Worm (Caenorhabditis elegans) whole organism, early embryonic: ENCODE data around the gene F52H2.15.

ENCODE experiments used
- B0310.2 ChIP-seq: sonication (generic microtip); optimal IDR thresholded peaks from 2 replicates; lab custom pipeline; 2016; ENCODE audit warnings: mild to moderate bottlenecking, missing genetic modification characterization, missing compliant biosample characterization
- F13C5.2 ChIP-seq: sonication (generic microtip); optimal IDR thresholded peaks from 2 replicates; lab custom pipeline; 2017; ENCODE audit warnings: mild to moderate bottlenecking, missing genetic modification characterization, inconsistent platforms, missing compliant biosample characterization
- ama-1 ChIP-seq: fragments of 150-350 bp; optimal IDR thresholded peaks from 2 replicates; lab custom pipeline; 2014
- ceh-36 ChIP-seq: sonication (generic microtip); optimal IDR thresholded peaks from 2 replicates; lab custom pipeline; 2016; ENCODE audit warnings: missing genetic modification characterization, inconsistent platforms, missing compliant biosample characterization
- ets-7 ChIP-seq: sonication (generic microtip); optimal IDR thresholded peaks from 2 replicates; lab custom pipeline; 2016; ENCODE audit warnings: missing genotype, missing genetic modification characterization, missing compliant biosample characterization
- flt-1 ChIP-seq: fragments of 200-800 bp; sonication (Bioruptor generic); IDR thresholded peaks from 2 replicates; pipeline ENCODE4 v1.3.6; 2022; ENCODE audit warnings: missing genetic modification characterization, missing compliant biosample characterization
- hmbx-1 ChIP-seq: sonication (generic microtip); optimal IDR thresholded peaks from 2 replicates; lab custom pipeline; 2016; ENCODE audit warnings: mild to moderate bottlenecking, missing genetic modification characterization, missing compliant biosample characterization
- hmg-4 ChIP-seq: fragments of 200-800 bp; sonication (Bioruptor generic); optimal IDR thresholded peaks from 2 replicates; lab custom pipeline; 2018; ENCODE audit warnings: mild to moderate bottlenecking, missing genetic modification characterization, missing compliant biosample characterization
- hnd-1 ChIP-seq: sonication (generic microtip); optimal IDR thresholded peaks from 2 replicates; lab custom pipeline; 2016; ENCODE audit warnings: missing genetic modification characterization, missing compliant biosample characterization
- scrt-1 ChIP-seq: fragments of 200-800 bp; sonication (Bioruptor generic); IDR thresholded peaks from 2 replicates; pipeline ENCODE4 v1.3.6; 2022; ENCODE audit warnings: missing genetic modification characterization, missing compliant biosample characterization
- sea-1 ChIP-seq: fragments of 200-800 bp; sonication (Bioruptor generic); conservative IDR thresholded peaks from 2 replicates; pipeline ENCODE4 v1.3.6; 2022; ENCODE audit warnings: missing genetic modification characterization, missing compliant biosample characterization
- tra-4 ChIP-seq: sonication (generic microtip); optimal IDR thresholded peaks from 2 replicates; lab custom pipeline; 2017; ENCODE audit warnings: missing genetic modification characterization, missing compliant biosample characterization

DNA sequence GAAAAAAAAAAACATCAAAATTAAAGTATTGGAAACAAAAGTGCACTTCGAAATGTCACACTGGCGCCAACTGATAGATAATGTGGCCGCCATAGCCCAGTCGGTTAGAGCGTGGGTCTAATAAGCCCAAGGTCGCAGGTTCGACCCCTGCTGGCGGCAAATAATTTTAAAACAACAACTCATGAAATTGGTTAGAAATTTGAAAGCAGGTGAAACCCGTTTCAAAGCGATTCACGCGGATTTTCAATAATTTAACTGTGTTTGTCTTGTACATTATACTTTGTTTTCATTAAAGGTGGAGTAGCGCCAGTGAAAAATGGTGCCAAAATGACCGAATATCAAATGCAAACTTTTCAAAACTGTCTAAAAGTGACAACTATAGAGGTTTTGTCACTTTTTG is 33.9 kb upstream of the F52H2.15 start:
- TF ChIP-seq ceh-36 = no peak
- TF ChIP-seq ama-1 = no peak
- no peak for TF ChIP-seq B0310.2
- no peak for TF ChIP-seq tra-4 (tag; lab: Kevin White, UChicago)
- no peak for TF ChIP-seq hnd-1 (tag; lab: Kevin White, UChicago)
- TF ChIP-seq scrt-1 (GFP tag; lab: Robert Waterston, UW) = no peak
- no peak for TF ChIP-seq sea-1
- TF ChIP-seq ets-7 (tag; lab: Kevin White, UChicago) = no peak
- no peak for TF ChIP-seq F13C5.2 (tag; lab: Kevin White, UChicago)
- TF ChIP-seq hmg-4 (GFP tag; lab: Kevin White, UChicago) = no peak
- TF ChIP-seq hmbx-1 = no peak
- TF ChIP-seq flt-1 = no peak
